Fruit fly (Drosophila melanogaster) whole organism, wandering third instar larva: ENCODE results near the gene CG10996.

Experiments
- CG9705 ChIP-seq: fragments of 200-800 bp; sonication (Bioruptor generic); optimal IDR thresholded peaks from 2 replicates; lab custom pipeline; 2018; ENCODE audit warnings: missing biosample characterization, mild to moderate bottlenecking, missing genetic modification characterization
- HLH106 ChIP-seq: fragments of 200-800 bp; optimal IDR thresholded peaks from 3 replicates; lab custom pipeline; 2019; ENCODE audit warnings: missing biosample characterization, mild to moderate bottlenecking, missing genetic modification characterization, moderate library complexity
- OdsH ChIP-seq: fragments of 200-800 bp; sonication (Bioruptor generic); optimal IDR thresholded peaks from 2 replicates; lab custom pipeline; 2016; ENCODE audit warnings: missing biosample characterization, mild to moderate bottlenecking, missing genetic modification characterization
- Rel ChIP-seq, 2 experiments: fragments of 200-800 bp; sonication (Bioruptor generic) in 1 of 2; optimal IDR thresholded peaks; 2 replicates in 1 of 2; 3 replicates in 1 of 2; lab custom pipeline; 2016 to 2019; ENCODE audit warnings: mild to moderate bottlenecking in 2 of 2, missing biosample characterization in 2 of 2, missing genetic modification characterization in 2 of 2, moderate library complexity in 1 of 2
- Vsx2 ChIP-seq: fragments of 200-300, 225-300 bp; sonication (Bioruptor generic); optimal IDR thresholded peaks from 2 replicates; lab custom pipeline; 2018; ENCODE audit warnings: missing biosample characterization, missing genetic modification characterization; ENCODE audit not compliant: partially characterized antibody
- brk ChIP-seq: fragments of 200-800 bp; sonication (Bioruptor generic); optimal IDR thresholded peaks from 2 replicates; lab custom pipeline; 2016; ENCODE audit warnings: missing biosample characterization, mild to moderate bottlenecking, missing genetic modification characterization
- fru ChIP-seq: fragments of 200-800 bp; sonication (Bioruptor generic); optimal IDR thresholded peaks from 3 replicates; lab custom pipeline; 2016; ENCODE audit warnings: missing biosample characterization, mild to moderate bottlenecking, missing genetic modification characterization
- pan ChIP-seq: fragments of >200 bp; optimal IDR thresholded peaks from 2 replicates; lab custom pipeline; 2017
- sage ChIP-seq: fragments of 200-800 bp; sonication (Bioruptor generic); optimal IDR thresholded peaks from 2 replicates; lab custom pipeline; 2016; ENCODE audit warnings: missing biosample characterization, mild to moderate bottlenecking, missing genetic modification characterization

dm6 chrX:13821775-13822493 lies 24.5 kb upstream of the CG10996 start, which contains the start of gene Clic:
- no peak for TF ChIP-seq fru
- no peak for TF ChIP-seq CG9705
- no peak for TF ChIP-seq pan (lab: Kevin White, UChicago)
- TF ChIP-seq OdsH: peak; percentile 15
- no peak for TF ChIP-seq brk
- no peak for TF ChIP-seq sage (GFP tag; lab: Kevin White, UChicago)
- TF ChIP-seq Vsx2 (GFP tag; lab: Kevin White, UChicago): no peak
- no peak for TF ChIP-seq HLH106 (tag; lab: Kevin White, UChicago)
- no peak for TF ChIP-seq Rel (GFP tag; optimal IDR thresholded peaks at IDR 0.05; lab: Kevin White, UChicago)
- peak; percentile 38 for TF ChIP-seq Rel (tag; optimal IDR thresholded peaks at IDR 0.05; lab: Kevin White, UChicago)
